Fruit fly (Drosophila melanogaster): ENCODE data around the gene CG33490.

Gene CG33490

dm6 chr3L:11556637-11557036 is 17.8 kb downstream of the CG33490 start:
- TF ChIP-seq noc (tag; optimal IDR thresholded peaks at IDR 0.05): peak; percentile 41

- peak; percentile 47 for TF ChIP-seq noc (tag; optimal IDR thresholded peaks at IDR 0.05)
Measured at dm6 chr3L:11555662-11556460, 18.6 kb downstream of the CG33490 start.

dm6 chr3L:11554796-11555195 is 19.7 kb downstream of the CG33490 start:
- TF ChIP-seq noc (tag; optimal IDR thresholded peaks at IDR 0.05): no peak

- TF ChIP-seq noc (tag; optimal IDR thresholded peaks at IDR 0.05): no peak
Measured at dm6 chr3L:11554338-11554737, 20.1 kb downstream of the CG33490 start.

dm6 chr3L:11553672-11554068 is 20.8 kb downstream of the CG33490 start:
- TF ChIP-seq noc (tag; optimal IDR thresholded peaks at IDR 0.05): no peak

- peak; percentile 29 for TF ChIP-seq noc (tag; optimal IDR thresholded peaks at IDR 0.05)
Measured at dm6 chr3L:11552996-11553671, 21.3 kb downstream of the CG33490 start.

dm6 chr3L:11551949-11552348 is 22.5 kb downstream of the CG33490 start:
- no peak for TF ChIP-seq noc (tag; optimal IDR thresholded peaks at IDR 0.05)

- TF ChIP-seq noc (tag; optimal IDR thresholded peaks at IDR 0.05): no peak
Measured at dm6 chr3L:11550359-11551056, 24.0 kb downstream of the CG33490 start.

- no peak for TF ChIP-seq noc (tag; optimal IDR thresholded peaks at IDR 0.05)
Measured at dm6 chr3L:11549432-11549831, 25.0 kb downstream of the CG33490 start.

dm6 chr3L:11548009-11548408 is 26.5 kb downstream of the CG33490 start:
- no peak for TF ChIP-seq noc (tag; optimal IDR thresholded peaks at IDR 0.05)

dm6 chr3L:11547302-11547994 is 27.0 kb downstream of the CG33490 start:
- TF ChIP-seq noc (tag; optimal IDR thresholded peaks at IDR 0.05): no peak

dm6 chr3L:11543681-11544299 is 30.7 kb downstream of the CG33490 start:
- no peak for TF ChIP-seq noc (tag; optimal IDR thresholded peaks at IDR 0.05)

dm6 chr3L:11542948-11543347 is 31.5 kb downstream of the CG33490 start:
- TF ChIP-seq noc (tag; optimal IDR thresholded peaks at IDR 0.05): peak; percentile 50

- TF ChIP-seq noc (tag; optimal IDR thresholded peaks at IDR 0.05): no peak
Measured at dm6 chr3L:11542437-11542836, 32.0 kb downstream of the CG33490 start.

dm6 chr3L:11540330-11540702 is 34.1 kb downstream of the CG33490 start:
- no peak for TF ChIP-seq noc (tag; optimal IDR thresholded peaks at IDR 0.05)
